Worm (Caenorhabditis elegans): ENCODE data around the gene srh-146.

- TF ChIP-seq ama-1 (optimal IDR thresholded peaks at IDR 0.05) (no peak), flt-1 (GFP tag; IDR thresholded peaks at IDR 0.05) (no peak), aly-1 (tag; optimal IDR thresholded peaks at IDR 0.05) (no peak), tra-4 (tag; optimal IDR thresholded peaks at IDR 0.05) (no peak), sea-1 (GFP tag; conservative IDR thresholded peaks at IDR 0.05) (no peak), ceh-13 (GFP tag; optimal IDR thresholded peaks at IDR 0.05) (no peak)
Measured at ce11 chrV:2881565-2881964, 32.5 kb upstream of the srh-146 start.

Data from whole organism, early embryonic.